Worm (Caenorhabditis elegans) whole organism, early embryonic: ENCODE measurements around the gene str-177.

Experiments used
- B0310.2 ChIP-seq: sonication (generic microtip); optimal IDR thresholded peaks from 2 replicates; lab custom pipeline; 2016; ENCODE audit warnings: mild to moderate bottlenecking, missing genetic modification characterization, missing compliant biosample characterization
- F13C5.2 ChIP-seq: sonication (generic microtip); optimal IDR thresholded peaks from 2 replicates; lab custom pipeline; 2017; ENCODE audit warnings: mild to moderate bottlenecking, missing genetic modification characterization, inconsistent platforms, missing compliant biosample characterization
- aly-1 ChIP-seq: sonication (generic microtip); optimal IDR thresholded peaks from 2 replicates; lab custom pipeline; 2016; ENCODE audit warnings: missing genetic modification characterization, missing compliant biosample characterization
- ama-1 ChIP-seq: fragments of 150-350 bp; optimal IDR thresholded peaks from 2 replicates; lab custom pipeline; 2014
- ceh-13 ChIP-seq: fragments of 200-800 bp; sonication (Bioruptor generic); optimal IDR thresholded peaks from 2 replicates; lab custom pipeline; 2018; ENCODE audit warnings: mild to moderate bottlenecking, missing genetic modification characterization, missing compliant biosample characterization
- ceh-36 ChIP-seq: sonication (generic microtip); optimal IDR thresholded peaks from 2 replicates; lab custom pipeline; 2016; ENCODE audit warnings: missing genetic modification characterization, inconsistent platforms, missing compliant biosample characterization
- ets-7 ChIP-seq: sonication (generic microtip); optimal IDR thresholded peaks from 2 replicates; lab custom pipeline; 2016; ENCODE audit warnings: missing genotype, missing genetic modification characterization, missing compliant biosample characterization
- flt-1 ChIP-seq: fragments of 200-800 bp; sonication (Bioruptor generic); IDR thresholded peaks from 2 replicates; pipeline ENCODE4 v1.3.6; 2022; ENCODE audit warnings: missing genetic modification characterization, missing compliant biosample characterization
- hmbx-1 ChIP-seq: sonication (generic microtip); optimal IDR thresholded peaks from 2 replicates; lab custom pipeline; 2016; ENCODE audit warnings: mild to moderate bottlenecking, missing genetic modification characterization, missing compliant biosample characterization
- hmg-4 ChIP-seq: fragments of 200-800 bp; sonication (Bioruptor generic); optimal IDR thresholded peaks from 2 replicates; lab custom pipeline; 2018; ENCODE audit warnings: mild to moderate bottlenecking, missing genetic modification characterization, missing compliant biosample characterization
- hnd-1 ChIP-seq: sonication (generic microtip); optimal IDR thresholded peaks from 2 replicates; lab custom pipeline; 2016; ENCODE audit warnings: missing genetic modification characterization, missing compliant biosample characterization
- pes-1 ChIP-seq: fragments of 200-800 bp; sonication (Bioruptor generic); IDR thresholded peaks from 2 replicates; pipeline ENCODE4 v1.3.6; 2022; ENCODE audit warnings: missing genetic modification reagents, missing genetic modification characterization, missing compliant biosample characterization
- scrt-1 ChIP-seq: fragments of 200-800 bp; sonication (Bioruptor generic); IDR thresholded peaks from 2 replicates; pipeline ENCODE4 v1.3.6; 2022; ENCODE audit warnings: missing genetic modification characterization, missing compliant biosample characterization
- sea-1 ChIP-seq: fragments of 200-800 bp; sonication (Bioruptor generic); conservative IDR thresholded peaks from 2 replicates; pipeline ENCODE4 v1.3.6; 2022; ENCODE audit warnings: missing genetic modification characterization, missing compliant biosample characterization
- tbx-11 ChIP-seq: fragments of 200-800 bp; sonication (Bioruptor generic); IDR thresholded peaks from 2 replicates; pipeline ENCODE4 v1.3.6; 2022; ENCODE audit warnings: missing genetic modification characterization, missing compliant biosample characterization
- tbx-37 ChIP-seq: fragments of 200-800 bp; sonication (Bioruptor generic); conservative IDR thresholded peaks from 2 replicates; pipeline ENCODE4 v1.3.6; 2022; ENCODE audit warnings: missing genetic modification reagents, missing genetic modification characterization, missing compliant biosample characterization
- tra-4 ChIP-seq: sonication (generic microtip); optimal IDR thresholded peaks from 2 replicates; lab custom pipeline; 2017; ENCODE audit warnings: missing genetic modification characterization, missing compliant biosample characterization

str-177 gene

ce11 chrV:9224981-9225380 is 26.2 kb upstream of the str-177 start:
- no peak for TF ChIP-seq hnd-1 (tag; lab: Kevin White, UChicago)
- no peak for TF ChIP-seq aly-1 (tag; lab: Kevin White, UChicago)
- TF ChIP-seq ama-1 (lab: Kevin White, UChicago) = no peak
- TF ChIP-seq scrt-1 (GFP tag; lab: Robert Waterston, UW) = no peak
- TF ChIP-seq F13C5.2 (tag; lab: Kevin White, UChicago) = no peak
- no peak for TF ChIP-seq tbx-37
- TF ChIP-seq sea-1 (GFP tag; lab: Robert Waterston, UW) = no peak
- no peak for TF ChIP-seq hmbx-1 (tag; lab: Kevin White, UChicago)
- TF ChIP-seq pes-1 (GFP tag; lab: Robert Waterston, UW) = no peak
- no peak for TF ChIP-seq hmg-4 (GFP tag; lab: Kevin White, UChicago)

- TF ChIP-seq pes-1 (GFP tag; lab: Robert Waterston, UW) (no peak), scrt-1 (GFP tag; lab: Robert Waterston, UW) (no peak)
Observed at ce11 chrV:9224377-9224776, 25.6 kb upstream of the str-177 start.

ce11 chrV:9222819-9223218 is 24.0 kb upstream of the str-177 start:
- no peak for TF ChIP-seq ceh-13 (GFP tag; lab: Kevin White, UChicago)
- TF ChIP-seq ets-7 (tag; lab: Kevin White, UChicago) = no peak
- TF ChIP-seq B0310.2 = no peak
- no peak for TF ChIP-seq hnd-1 (tag; lab: Kevin White, UChicago)
- no peak for TF ChIP-seq tbx-11 (GFP tag; lab: Robert Waterston, UW)
- TF ChIP-seq sea-1 (GFP tag; lab: Robert Waterston, UW) = no peak
- TF ChIP-seq hmg-4 (GFP tag; lab: Kevin White, UChicago) = no peak
- no peak for TF ChIP-seq pes-1 (GFP tag; lab: Robert Waterston, UW)
- no peak for TF ChIP-seq ama-1 (lab: Kevin White, UChicago)
- no peak for TF ChIP-seq hmbx-1 (tag; lab: Kevin White, UChicago)
- TF ChIP-seq aly-1 (tag; lab: Kevin White, UChicago) = no peak
- TF ChIP-seq tra-4 (tag; lab: Kevin White, UChicago) = no peak
- no peak for TF ChIP-seq scrt-1 (GFP tag; lab: Robert Waterston, UW)
- TF ChIP-seq tbx-37 = no peak
- no peak for TF ChIP-seq ceh-36
- no peak for TF ChIP-seq flt-1 (GFP tag; lab: Robert Waterston, UW)
- TF ChIP-seq F13C5.2 (tag; lab: Kevin White, UChicago) = no peak

ce11 chrV:9221566-9221965 is 22.8 kb upstream of the str-177 start, which contains the start of gene grd-6:
grd-6 (plus strand) TSS chrV:9221866.
- TF ChIP-seq hmbx-1 (tag; lab: Kevin White, UChicago) (no peak), tra-4 (tag; lab: Kevin White, UChicago) (no peak), ama-1 (lab: Kevin White, UChicago) (no peak), tbx-11 (GFP tag; lab: Robert Waterston, UW) (no peak), hmg-4 (GFP tag; lab: Kevin White, UChicago) (no peak), flt-1 (GFP tag; lab: Robert Waterston, UW) (no peak), ceh-36 (no peak), sea-1 (GFP tag; lab: Robert Waterston, UW) (no peak), ceh-13 (GFP tag; lab: Kevin White, UChicago) (no peak), scrt-1 (GFP tag; lab: Robert Waterston, UW) (no peak), tbx-37 (no peak), hnd-1 (tag; lab: Kevin White, UChicago) (no peak), pes-1 (GFP tag; lab: Robert Waterston, UW) (no peak)

ce11 chrV:9220444-9220843 is 21.7 kb upstream of the str-177 start:
- TF ChIP-seq hnd-1 (tag; lab: Kevin White, UChicago) (no peak), F13C5.2 (tag; lab: Kevin White, UChicago) (peak; percentile 14)

ce11 chrV:9219390-9219733 is 20.6 kb upstream of the str-177 start:
- TF ChIP-seq ceh-36 = peak; percentile 44
- no peak for TF ChIP-seq scrt-1 (GFP tag; lab: Robert Waterston, UW)

- TF ChIP-seq tbx-11 (GFP tag; lab: Robert Waterston, UW) (0 out of 2 replicates have a peak, but pooled peaks have one; percentile 32), tbx-37 (no peak)
Observed at ce11 chrV:9218655-9219389, 20.0 kb upstream of the str-177 start.

- TF ChIP-seq pes-1 (GFP tag; lab: Robert Waterston, UW) (no peak), scrt-1 (GFP tag; lab: Robert Waterston, UW) (no peak), sea-1 (GFP tag; lab: Robert Waterston, UW) (no peak), ets-7 (tag; lab: Kevin White, UChicago) (no peak), tra-4 (tag; lab: Kevin White, UChicago) (no peak), hnd-1 (tag; lab: Kevin White, UChicago) (no peak), ceh-13 (GFP tag; lab: Kevin White, UChicago) (no peak), ceh-36 (no peak), B0310.2 (no peak), aly-1 (tag; lab: Kevin White, UChicago) (no peak), F13C5.2 (tag; lab: Kevin White, UChicago) (no peak), tbx-11 (GFP tag; lab: Robert Waterston, UW) (no peak), tbx-37 (no peak), ama-1 (lab: Kevin White, UChicago) (no peak), flt-1 (GFP tag; lab: Robert Waterston, UW) (no peak), hmbx-1 (tag; lab: Kevin White, UChicago) (no peak), hmg-4 (GFP tag; lab: Kevin White, UChicago) (no peak)
Observed at ce11 chrV:9218214-9218613, 19.4 kb upstream of the str-177 start.
